Worm (Caenorhabditis elegans) whole organism, midembryonic: ENCODE results near the gene C10C5.4.

Source experiments
- T22C8.4 ChIP-seq: fragments of 200-800 bp; sonication (Bioruptor generic); IDR thresholded peaks from 2 replicates; pipeline ENCODE4 v1.3.6; 2022; ENCODE audit warnings: missing genetic modification characterization, missing compliant biosample characterization
- cog-1 ChIP-seq: sonication (generic microtip); optimal IDR thresholded peaks from 2 replicates; lab custom pipeline; 2016; ENCODE audit warnings: missing genetic modification characterization, missing compliant biosample characterization
- flt-1 ChIP-seq: fragments of 200-800 bp; sonication (Bioruptor generic); IDR thresholded peaks from 2 replicates; pipeline ENCODE4 v1.3.6; 2022; ENCODE audit warnings: missing genetic modification characterization, missing compliant biosample characterization
- klf-2 ChIP-seq: fragments of 200-800 bp; sonication (Bioruptor generic); conservative IDR thresholded peaks from 2 replicates; pipeline ENCODE4 v1.3.6; 2022; ENCODE audit warnings: missing genetic modification reagents, missing genetic modification characterization, missing compliant biosample characterization
- med-1 ChIP-seq: sonication (generic microtip); optimal IDR thresholded peaks from 2 replicates; lab custom pipeline; 2017; ENCODE audit warnings: missing genetic modification characterization, mild to moderate bottlenecking, missing compliant biosample characterization, antibody characterized with exemption, missing genetic modification reagents; ENCODE audit not compliant: insufficient read depth
- ref-1 ChIP-seq: fragments of 200-800 bp; sonication (Bioruptor generic); conservative IDR thresholded peaks from 2 replicates; pipeline ENCODE4 v1.3.6; 2022; ENCODE audit warnings: missing genetic modification reagents, missing genetic modification characterization, missing compliant biosample characterization
- tab-1 ChIP-seq: fragments of 200-800 bp; sonication (Bioruptor generic); IDR thresholded peaks from 2 replicates; pipeline ENCODE4 v1.3.6; 2022; ENCODE audit warnings: missing genetic modification characterization, missing compliant biosample characterization
- ztf-23 ChIP-seq: fragments of 200-800 bp; sonication (Bioruptor generic); IDR thresholded peaks from 2 replicates; pipeline ENCODE4 v1.3.6; 2022; ENCODE audit warnings: missing genetic modification reagents, missing genetic modification characterization, missing compliant biosample characterization
- ztf-29 ChIP-seq: fragments of 200-800 bp; sonication (Bioruptor generic); IDR thresholded peaks from 2 replicates; pipeline ENCODE4 v1.3.6; 2022; ENCODE audit warnings: missing genetic modification reagents, missing genetic modification characterization, missing compliant biosample characterization

C10C5.4 gene

ce11 chrIV:9378272-9378671 lies at the start of gene C10C5.4:
Gene C10C5.4, plus strand, starts transcription at chrIV:9378552.
- no peak for TF ChIP-seq med-1 (GFP tag; lab: Kevin White, UChicago)
- TF ChIP-seq ztf-23 (GFP tag; lab: Robert Waterston, UW), result no peak
- no peak for TF ChIP-seq klf-2 (GFP tag; lab: Robert Waterston, UW)
- TF ChIP-seq T22C8.4 (GFP tag; lab: Robert Waterston, UW), result no peak
- TF ChIP-seq ref-1 (GFP tag; lab: Robert Waterston, UW), result no peak
- no peak for TF ChIP-seq ztf-29 (GFP tag; lab: Robert Waterston, UW)
- no peak for TF ChIP-seq flt-1 (GFP tag; lab: Robert Waterston, UW)
- TF ChIP-seq tab-1 (GFP tag; lab: Robert Waterston, UW), result no peak
- no peak for TF ChIP-seq cog-1 (tag; lab: Kevin White, UChicago)

- TF ChIP-seq ztf-29 (GFP tag; lab: Robert Waterston, UW) (no peak), cog-1 (tag; lab: Kevin White, UChicago) (no peak), klf-2 (GFP tag; lab: Robert Waterston, UW) (no peak), flt-1 (GFP tag; lab: Robert Waterston, UW) (no peak), T22C8.4 (GFP tag; lab: Robert Waterston, UW) (no peak), med-1 (GFP tag; lab: Kevin White, UChicago) (no peak), ztf-23 (GFP tag; lab: Robert Waterston, UW) (no peak), ref-1 (GFP tag; lab: Robert Waterston, UW) (no peak), tab-1 (GFP tag; lab: Robert Waterston, UW) (no peak)
These were observed 47.6 kb upstream of the C10C5.4 start, which contains the start of gene nspg-7.1 for ce11 chrIV:9330755-9331154. Gene nspg-7.1, minus strand, starts transcription at chrIV:9330855.

ce11 chrIV:9333007-9333406 lies 45.3 kb upstream of the C10C5.4 start:
- TF ChIP-seq ztf-29 (GFP tag; lab: Robert Waterston, UW) (no peak), tab-1 (GFP tag; lab: Robert Waterston, UW) (no peak), T22C8.4 (GFP tag; lab: Robert Waterston, UW) (no peak), ztf-23 (GFP tag; lab: Robert Waterston, UW) (no peak), med-1 (GFP tag; lab: Kevin White, UChicago) (no peak), ref-1 (GFP tag; lab: Robert Waterston, UW) (no peak), flt-1 (GFP tag; lab: Robert Waterston, UW) (no peak)

ce11 chrIV:9335552-9336251 lies 42.6 kb upstream of the C10C5.4 start, which contains the start of the genes coa-4 and T20D3.14:
Gene coa-4, minus strand, starts transcription at chrIV:9335602.
Gene T20D3.14, minus strand, starts transcription at chrIV:9335909.
- no peak for TF ChIP-seq ref-1 (GFP tag; lab: Robert Waterston, UW)
- TF ChIP-seq ztf-23 (GFP tag; lab: Robert Waterston, UW), result no peak
- TF ChIP-seq med-1 (GFP tag; lab: Kevin White, UChicago), result no peak
- TF ChIP-seq flt-1 (GFP tag; lab: Robert Waterston, UW), result no peak
- TF ChIP-seq ztf-29 (GFP tag; lab: Robert Waterston, UW), result no peak
- TF ChIP-seq tab-1 (GFP tag; lab: Robert Waterston, UW), result no peak
- TF ChIP-seq cog-1 (tag; lab: Kevin White, UChicago), result no peak
- TF ChIP-seq T22C8.4 (GFP tag; lab: Robert Waterston, UW), result no peak
- no peak for TF ChIP-seq klf-2 (GFP tag; lab: Robert Waterston, UW)

ce11 chrIV:9336538-9337090 lies 41.7 kb upstream of the C10C5.4 start, which contains the start of gene T20D3.5:
Gene T20D3.5, plus strand, starts transcription at chrIV:9337040.
- TF ChIP-seq tab-1 (GFP tag; lab: Robert Waterston, UW), result no peak

ce11 chrIV:9339205-9339604 lies 39.1 kb upstream of the C10C5.4 start, which contains the start of gene T20D3.6:
Gene T20D3.6, minus strand, starts transcription at chrIV:9339305.
- TF ChIP-seq ztf-23 (GFP tag; lab: Robert Waterston, UW) (no peak), T22C8.4 (GFP tag; lab: Robert Waterston, UW) (no peak), tab-1 (GFP tag; lab: Robert Waterston, UW) (no peak), med-1 (GFP tag; lab: Kevin White, UChicago) (no peak), cog-1 (tag; lab: Kevin White, UChicago) (no peak), klf-2 (GFP tag; lab: Robert Waterston, UW) (no peak), ztf-29 (GFP tag; lab: Robert Waterston, UW) (no peak), ref-1 (GFP tag; lab: Robert Waterston, UW) (no peak), flt-1 (GFP tag; lab: Robert Waterston, UW) (no peak)

- TF ChIP-seq tab-1 (GFP tag; lab: Robert Waterston, UW), result no peak
- no peak for TF ChIP-seq T22C8.4 (GFP tag; lab: Robert Waterston, UW)
- no peak for TF ChIP-seq flt-1 (GFP tag; lab: Robert Waterston, UW)
- TF ChIP-seq cog-1 (tag; lab: Kevin White, UChicago), result no peak
These were observed 36.8 kb upstream of the C10C5.4 start, which contains the start of gene vps-26 for ce11 chrIV:9341591-9341990. Gene vps-26, minus strand, starts transcription at chrIV:9341790.

- TF ChIP-seq cog-1 (tag; lab: Kevin White, UChicago), result no peak
- TF ChIP-seq tab-1 (GFP tag; lab: Robert Waterston, UW), result no peak
- no peak for TF ChIP-seq ztf-23 (GFP tag; lab: Robert Waterston, UW)
- no peak for TF ChIP-seq klf-2 (GFP tag; lab: Robert Waterston, UW)
- TF ChIP-seq T22C8.4 (GFP tag; lab: Robert Waterston, UW), result no peak
- no peak for TF ChIP-seq med-1 (GFP tag; lab: Kevin White, UChicago)
- TF ChIP-seq flt-1 (GFP tag; lab: Robert Waterston, UW), result no peak
- TF ChIP-seq ztf-29 (GFP tag; lab: Robert Waterston, UW), result no peak
- TF ChIP-seq ref-1 (GFP tag; lab: Robert Waterston, UW), result no peak
These were observed 35.2 kb upstream of the C10C5.4 start, which contains the start of gene pigc-1 for ce11 chrIV:9343102-9343599. Gene pigc-1, minus strand, starts transcription at chrIV:9343152.
